Fruit fly (Drosophila melanogaster) whole organism, prepupa: ENCODE data around the gene Myo31DF.

Experiments
- Blimp-1 ChIP-seq: fragments of 200-800 bp; sonication (Bioruptor generic); optimal IDR thresholded peaks from 3 replicates; lab custom pipeline; 2017; ENCODE audit warnings: missing biosample characterization, missing genetic modification characterization, mild to moderate bottlenecking, moderate library complexity, missing genetic modification reagents
- CG10631 ChIP-seq: fragments of 200-800 bp; sonication (Bioruptor generic); optimal IDR thresholded peaks from 2 replicates; lab custom pipeline; 2016; ENCODE audit warnings: missing biosample characterization, missing genetic modification characterization
- CG10669 ChIP-seq: fragments of 200-800 bp; sonication (Bioruptor generic); optimal IDR thresholded peaks from 3 replicates; lab custom pipeline; 2018; ENCODE audit warnings: missing biosample characterization, mild to moderate bottlenecking, missing genetic modification characterization, moderate library complexity
- CG11294 ChIP-seq: fragments of 200-800 bp; sonication (Bioruptor generic); IDR thresholded peaks from 2 replicates; pipeline ENCODE4 v1.3.6; 2022; ENCODE audit warnings: missing biosample characterization, missing genetic modification characterization
- CG11762 ChIP-seq: fragments of 200-800 bp; sonication (Bioruptor generic); optimal IDR thresholded peaks from 3 replicates; lab custom pipeline; 2016; ENCODE audit warnings: missing biosample characterization, missing genetic modification characterization; ENCODE audit not compliant: insufficient read depth
- CG15336 ChIP-seq: fragments of 200-800 bp; sonication (Bioruptor generic); IDR thresholded peaks from 2 replicates; pipeline ENCODE4 v1.3.6; 2022; ENCODE audit warnings: missing biosample characterization, missing genetic modification characterization
- CG16779 ChIP-seq: fragments of 200-800 bp; sonication (Bioruptor generic); optimal IDR thresholded peaks from 3 replicates; lab custom pipeline; 2017; ENCODE audit warnings: missing biosample characterization, mild to moderate bottlenecking, missing genetic modification characterization
- CG3032 ChIP-seq: fragments of 200-800 bp; optimal IDR thresholded peaks from 2 replicates; lab custom pipeline; 2019; ENCODE audit warnings: missing biosample characterization, mild to moderate bottlenecking, missing genetic modification characterization, moderate library complexity
- CG32006 ChIP-seq: fragments of 200-800 bp; sonication (Bioruptor generic); optimal IDR thresholded peaks from 3 replicates; lab custom pipeline; 2017; ENCODE audit warnings: missing biosample characterization, mild to moderate bottlenecking, missing genetic modification characterization
- CG34406 ChIP-seq: fragments of 200-800 bp; sonication (Bioruptor generic); optimal IDR thresholded peaks from 3 replicates; lab custom pipeline; 2016; ENCODE audit warnings: missing biosample characterization, missing genetic modification characterization
- CG3919 ChIP-seq: fragments of 200-800 bp; sonication (Bioruptor generic); optimal IDR thresholded peaks from 3 replicates; lab custom pipeline; 2016; ENCODE audit warnings: missing biosample characterization, missing genetic modification characterization
- CG4318 ChIP-seq: fragments of 200-800 bp; sonication (Bioruptor generic); optimal IDR thresholded peaks from 3 replicates; lab custom pipeline; 2017; ENCODE audit warnings: missing biosample characterization, mild to moderate bottlenecking, missing genetic modification characterization
- CG6163 ChIP-seq: fragments of 200-800 bp; sonication (Bioruptor generic); IDR thresholded peaks from 3 replicates; pipeline ENCODE4 v1.3.6; 2022; ENCODE audit warnings: missing biosample characterization, missing genetic modification characterization
- CG6276 ChIP-seq: fragments of 200-800 bp; sonication (Bioruptor generic); optimal IDR thresholded peaks from 2 replicates; lab custom pipeline; 2017; ENCODE audit warnings: missing biosample characterization, mild to moderate bottlenecking, missing genetic modification characterization
- CG6792 ChIP-seq: fragments of 200-800 bp; sonication (Bioruptor generic); optimal IDR thresholded peaks from 3 replicates; lab custom pipeline; 2016; ENCODE audit warnings: missing biosample characterization, missing genetic modification characterization
- CG6854 ChIP-seq: fragments of 200-800 bp; sonication (Bioruptor generic); optimal IDR thresholded peaks from 2 replicates; lab custom pipeline; 2017; ENCODE audit warnings: missing biosample characterization, mild to moderate bottlenecking, missing genetic modification characterization
- CG8119 ChIP-seq: fragments of 200-800 bp; sonication (Bioruptor generic); IDR thresholded peaks from 3 replicates; pipeline ENCODE4 v1.3.6; 2022; ENCODE audit warnings: missing biosample characterization, missing genetic modification characterization
- CG8319 ChIP-seq: fragments of 200-800 bp; sonication (Bioruptor generic); optimal IDR thresholded peaks from 3 replicates; lab custom pipeline; 2016; ENCODE audit warnings: missing biosample characterization, missing genetic modification characterization
- CG8632 ChIP-seq: fragments of 200-800 bp; sonication (Bioruptor generic); optimal IDR thresholded peaks from 3 replicates; lab custom pipeline; 2016; ENCODE audit warnings: missing biosample characterization, missing genetic modification characterization
- CG9139 ChIP-seq: fragments of 200-800 bp; sonication (Bioruptor generic); optimal IDR thresholded peaks from 3 replicates; lab custom pipeline; 2017; ENCODE audit warnings: missing biosample characterization, mild to moderate bottlenecking, missing genetic modification characterization
- Eip75B ChIP-seq: fragments of 200-800 bp; sonication (Bioruptor generic); optimal IDR thresholded peaks from 3 replicates; lab custom pipeline; 2016; ENCODE audit warnings: missing biosample characterization, missing genetic modification characterization
- Eip78C ChIP-seq: fragments of 200-800 bp; sonication (Bioruptor generic); peaks from one replicate; lab custom pipeline; 2016; ENCODE audit warnings: missing biosample characterization, missing genetic modification characterization
- Eip93F ChIP-seq: fragments of 200-800 bp; sonication (Bioruptor generic); optimal IDR thresholded peaks from 2 replicates; lab custom pipeline; 2016; ENCODE audit warnings: missing biosample characterization, mild to moderate bottlenecking, missing genetic modification characterization
- Ets21C ChIP-seq: fragments of 200-800 bp; sonication (Bioruptor generic); optimal IDR thresholded peaks from 3 replicates; lab custom pipeline; 2016; ENCODE audit warnings: missing biosample characterization, missing genetic modification characterization
- Ets96B ChIP-seq: fragments of 200-800 bp; optimal IDR thresholded peaks from 2 replicates; lab custom pipeline; 2019; ENCODE audit warnings: missing biosample characterization, mild to moderate bottlenecking, missing genetic modification characterization, moderate library complexity
- Gug ChIP-seq: fragments of 200-800 bp; sonication (Bioruptor generic); IDR thresholded peaks from 2 replicates; pipeline ENCODE4 v1.3.6; 2022; ENCODE audit warnings: missing biosample characterization, missing genetic modification characterization
- Hr38 ChIP-seq: sonication (Bioruptor generic); optimal IDR thresholded peaks from 2 replicates; lab custom pipeline; 2016; ENCODE audit warnings: missing biosample characterization, missing genetic modification characterization
- Hr39 ChIP-seq: fragments of 200-800 bp; sonication (Bioruptor generic); optimal IDR thresholded peaks from 2 replicates; lab custom pipeline; 2016; ENCODE audit warnings: missing biosample characterization, missing genetic modification characterization
- Hr4 ChIP-seq: fragments of 200-800 bp; sonication (Bioruptor generic); optimal IDR thresholded peaks from 3 replicates; lab custom pipeline; 2016; ENCODE audit warnings: missing biosample characterization, missing genetic modification characterization
- Lpt ChIP-seq: fragments of 200-800 bp; sonication (Bioruptor generic); optimal IDR thresholded peaks from 3 replicates; lab custom pipeline; 2016; ENCODE audit warnings: missing biosample characterization, missing genetic modification characterization
- OdsH ChIP-seq: fragments of 200-800 bp; sonication (Bioruptor generic); optimal IDR thresholded peaks from 3 replicates; lab custom pipeline; 2016; ENCODE audit warnings: missing biosample characterization, missing genetic modification characterization
- Smox ChIP-seq: fragments of 200-800 bp; sonication (Bioruptor generic); optimal IDR thresholded peaks from 3 replicates; lab custom pipeline; 2016; ENCODE audit warnings: missing biosample characterization, missing genetic modification characterization
- Sox102F ChIP-seq: fragments of 200-800 bp; sonication (Bioruptor generic); optimal IDR thresholded peaks from 2 replicates; lab custom pipeline; 2016; ENCODE audit warnings: missing biosample characterization, mild to moderate bottlenecking, missing genetic modification characterization
- Sox14 ChIP-seq: fragments of 200-800 bp; sonication (Bioruptor generic); optimal IDR thresholded peaks from 3 replicates; lab custom pipeline; 2016; ENCODE audit warnings: missing biosample characterization, missing genetic modification characterization
- Sox15 ChIP-seq: fragments of 200-800 bp; sonication (Bioruptor generic); optimal IDR thresholded peaks from 3 replicates; lab custom pipeline; 2016; ENCODE audit warnings: missing biosample characterization, missing genetic modification characterization
- achi ChIP-seq: fragments of 200-800 bp; sonication (Bioruptor generic); optimal IDR thresholded peaks from 3 replicates; lab custom pipeline; 2016; ENCODE audit warnings: missing biosample characterization, missing genetic modification characterization
- acj6 ChIP-seq: fragments of 200-800 bp; sonication (Bioruptor generic); optimal IDR thresholded peaks from 3 replicates; lab custom pipeline; 2016; ENCODE audit warnings: missing biosample characterization, missing genetic modification characterization
- cyc ChIP-seq: fragments of 200-800 bp; sonication (Bioruptor generic); optimal IDR thresholded peaks from 3 replicates; lab custom pipeline; 2016; ENCODE audit warnings: missing biosample characterization, missing genetic modification characterization
- dac ChIP-seq: fragments of 200-800 bp; sonication (Bioruptor generic); optimal IDR thresholded peaks from 2 replicates; lab custom pipeline; 2017; ENCODE audit warnings: missing biosample characterization, mild to moderate bottlenecking, missing genetic modification characterization
- dsx ChIP-seq: fragments of 200-800 bp; optimal IDR thresholded peaks from 3 replicates; lab custom pipeline; 2019; ENCODE audit warnings: missing biosample characterization, mild to moderate bottlenecking, missing genetic modification characterization, moderate library complexity; ENCODE audit not compliant: poor library complexity, severe bottlenecking
- eg ChIP-seq: fragments of 200-800 bp; sonication (Bioruptor generic); IDR thresholded peaks from 3 replicates; pipeline ENCODE4 v1.3.6; 2022; ENCODE audit warnings: missing biosample characterization, missing genetic modification characterization
- esn ChIP-seq: fragments of 200-800 bp; sonication (Bioruptor generic); optimal IDR thresholded peaks from 2 replicates; lab custom pipeline; 2016; ENCODE audit warnings: missing biosample characterization, mild to moderate bottlenecking, missing genetic modification characterization, moderate library complexity
- fd59A ChIP-seq: fragments of 200-800 bp; sonication (Bioruptor generic); optimal IDR thresholded peaks from 2 replicates; lab custom pipeline; 2017; ENCODE audit warnings: missing biosample characterization, mild to moderate bottlenecking, missing genetic modification characterization, missing genetic modification reagents
- fkh ChIP-seq: fragments of 200-800 bp; sonication (Bioruptor generic); optimal IDR thresholded peaks from 3 replicates; lab custom pipeline; 2017; ENCODE audit warnings: missing biosample characterization, mild to moderate bottlenecking, missing genetic modification characterization, moderate library complexity
- lz ChIP-seq: fragments of 200-800 bp; sonication (Bioruptor generic); optimal IDR thresholded peaks from 3 replicates; lab custom pipeline; 2016; ENCODE audit warnings: missing biosample characterization, missing genetic modification characterization
- net ChIP-seq: fragments of 200-800 bp; sonication (Bioruptor generic); optimal IDR thresholded peaks from 3 replicates; lab custom pipeline; 2016; ENCODE audit warnings: missing biosample characterization, missing genetic modification characterization
- pdm3 ChIP-seq: fragments of 200-800 bp; sonication (Bioruptor generic); optimal IDR thresholded peaks from 3 replicates; lab custom pipeline; 2016; ENCODE audit warnings: missing biosample characterization, missing genetic modification characterization
- salr ChIP-seq, 2 experiments: fragments of 200-800 bp; sonication (Bioruptor generic); optimal IDR thresholded peaks; 3 replicates each; lab custom pipeline; 2016 to 2018; ENCODE audit warnings: missing biosample characterization in 2 of 2, missing genetic modification characterization in 2 of 2, mild to moderate bottlenecking in 1 of 2
- spab ChIP-seq: fragments of 200-800 bp; sonication (Bioruptor generic); optimal IDR thresholded peaks from 2 replicates; lab custom pipeline; 2017; ENCODE audit warnings: missing biosample characterization, mild to moderate bottlenecking, missing genetic modification characterization, missing genetic modification reagents
- ss ChIP-seq, 2 experiments: fragments of 200-800 bp; sonication (Bioruptor generic); optimal IDR thresholded peaks; 2 replicates in 1 of 2; 3 replicates in 1 of 2; lab custom pipeline; 2017 to 2018; ENCODE audit warnings: mild to moderate bottlenecking in 2 of 2, missing biosample characterization in 2 of 2, missing genetic modification characterization in 2 of 2, moderate library complexity in 1 of 2
- svp ChIP-seq: fragments of 200-800 bp; sonication (Bioruptor generic); peaks from one replicate; lab custom pipeline; 2016; ENCODE audit warnings: missing biosample characterization, missing genetic modification characterization
- vri ChIP-seq: fragments of 200-800 bp; sonication (Bioruptor generic); optimal IDR thresholded peaks from 3 replicates; lab custom pipeline; 2016; ENCODE audit warnings: missing biosample characterization, mild to moderate bottlenecking, missing genetic modification characterization

Myo31DF gene

DNA sequence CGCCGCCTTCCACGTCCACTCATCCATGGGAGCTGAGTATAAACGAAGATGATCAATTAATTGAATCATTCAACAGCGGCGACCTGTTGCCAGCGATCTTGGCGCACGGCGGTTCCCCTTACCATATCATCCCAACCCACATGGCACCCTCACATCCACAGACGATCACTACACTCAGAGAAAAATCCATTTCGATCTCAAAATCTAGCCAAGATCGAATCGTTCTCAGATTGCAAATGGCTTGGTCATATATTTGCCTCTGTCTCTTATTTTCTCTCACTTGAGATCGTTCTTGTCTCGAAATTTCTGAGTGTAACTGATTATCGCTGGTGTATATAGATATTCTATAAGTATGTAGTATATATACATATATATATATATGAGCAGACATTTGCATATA is 38.2 kb downstream of the Myo31DF start:
- peak; percentile 55 for TF ChIP-seq spab
- TF ChIP-seq Eip75B (GFP tag; lab: Kevin White, UChicago) = peak; percentile 5
- no peak for TF ChIP-seq CG6854
- TF ChIP-seq fd59A (GFP tag; lab: Kevin White, UChicago) = peak; percentile 27
- peak; percentile 7 for TF ChIP-seq lz (GFP tag; lab: Kevin White, UChicago)
- TF ChIP-seq Sox102F = peak; percentile 42
- no peak for TF ChIP-seq CG8119 (GFP tag; lab: Robert Waterston, UW)
- peak in 1 of 2 experiments; percentile 30 for TF ChIP-seq salr (GFP tag; optimal IDR thresholded peaks at IDR 0.05; lab: Kevin White, UChicago)
- peak; percentile 60 for TF ChIP-seq pdm3 (GFP tag; lab: Kevin White, UChicago)
- peak; percentile 24 for TF ChIP-seq esn (GFP tag; lab: Kevin White, UChicago)
- TF ChIP-seq CG8632 (GFP tag; lab: Kevin White, UChicago) = peak; percentile 30
- TF ChIP-seq Hr39 (GFP tag; lab: Kevin White, UChicago) = peak; percentile 4
- TF ChIP-seq Gug (GFP tag; lab: Robert Waterston, UW) = no peak
- 0 out of 2 replicates have a peak, but pooled peaks have one; percentile 13 for TF ChIP-seq CG11294 (GFP tag; lab: Robert Waterston, UW)
- peak; percentile 46 for TF ChIP-seq CG34406 (GFP tag; lab: Kevin White, UChicago)
- no peak; the same call in 2 of the 3 replicates for TF ChIP-seq eg (GFP tag; lab: Robert Waterston, UW)
- TF ChIP-seq achi (GFP tag; lab: Kevin White, UChicago) = peak; percentile 54
- TF ChIP-seq Sox15 (GFP tag; lab: Kevin White, UChicago) = peak; percentile 25
- peak; percentile 55 for TF ChIP-seq CG3919
- peak; percentile 30 for TF ChIP-seq CG11762 (GFP tag; lab: Kevin White, UChicago)
- peak; percentile 44 for TF ChIP-seq net (GFP tag; lab: Kevin White, UChicago)
- peak; percentile 46 for TF ChIP-seq CG10631 (GFP tag; lab: Kevin White, UChicago)
- peak; percentile 52 for TF ChIP-seq CG6792 (GFP tag; lab: Kevin White, UChicago)
- TF ChIP-seq Ets96B = peak; percentile 69
- TF ChIP-seq cyc (GFP tag; lab: Kevin White, UChicago) = peak; percentile 38
- no peak for TF ChIP-seq CG16779 (tag; lab: Kevin White, UChicago)
- peak; percentile 52 for TF ChIP-seq acj6 (GFP tag; lab: Kevin White, UChicago)
- no peak for TF ChIP-seq CG9139
- peak; percentile 60 for TF ChIP-seq CG3032
- TF ChIP-seq CG6276 (GFP tag; lab: Kevin White, UChicago) = peak; percentile 10
- no peak for TF ChIP-seq fkh (GFP tag; lab: Kevin White, UChicago)
- peak; percentile 80 for TF ChIP-seq CG6163 (GFP tag; lab: Robert Waterston, UW)
- no peak for TF ChIP-seq ss (GFP tag; optimal IDR thresholded peaks at IDR 0.05; lab: Kevin White, UChicago)
- peak; percentile 89 for TF ChIP-seq svp
- TF ChIP-seq dsx (GFP tag; lab: Kevin White, UChicago) = no peak
- peak; percentile 40 for TF ChIP-seq Smox (GFP tag; lab: Kevin White, UChicago)
- peak; percentile 43 for TF ChIP-seq Hr4
- no peak for TF ChIP-seq Blimp-1
- no peak for TF ChIP-seq Eip93F (GFP tag; lab: Kevin White, UChicago)
- TF ChIP-seq CG15336 (GFP tag; lab: Robert Waterston, UW) = no peak; the same call in 1 of the 2 replicates
- TF ChIP-seq Eip78C (GFP tag; lab: Kevin White, UChicago) = peak; percentile 81
- no peak for TF ChIP-seq Ets21C (GFP tag; lab: Kevin White, UChicago)
- TF ChIP-seq Lpt (GFP tag; lab: Kevin White, UChicago) = peak; percentile 13
- peak; percentile 4 for TF ChIP-seq CG8319 (GFP tag; lab: Kevin White, UChicago)
- TF ChIP-seq vri (GFP tag; lab: Kevin White, UChicago) = no peak
- no peak for TF ChIP-seq Hr38 (GFP tag; lab: Kevin White, UChicago)
- TF ChIP-seq CG32006 (GFP tag; lab: Kevin White, UChicago) = peak; percentile 67
- TF ChIP-seq dac (GFP tag; lab: Kevin White, UChicago) = no peak
- peak; percentile 75 for TF ChIP-seq CG10669 (GFP tag; lab: Kevin White, UChicago)
- peak; percentile 58 for TF ChIP-seq OdsH (GFP tag; lab: Kevin White, UChicago)
- TF ChIP-seq CG4318 (GFP tag; lab: Kevin White, UChicago) = peak; percentile 19
- TF ChIP-seq Sox14 (GFP tag; lab: Kevin White, UChicago) = peak; percentile 30
